Fruit fly (Drosophila melanogaster): ENCODE data around the gene CG42823.

Gene CG42823

dm6 chr3R:17409319-17409718 lies 4.4 kb upstream of the CG42823 start, which contains the start of gene CG5860 (continued):
- TF ChIP-seq CG6808 (GFP tag; optimal IDR thresholded peaks at IDR 0.05): no peak

DNA sequence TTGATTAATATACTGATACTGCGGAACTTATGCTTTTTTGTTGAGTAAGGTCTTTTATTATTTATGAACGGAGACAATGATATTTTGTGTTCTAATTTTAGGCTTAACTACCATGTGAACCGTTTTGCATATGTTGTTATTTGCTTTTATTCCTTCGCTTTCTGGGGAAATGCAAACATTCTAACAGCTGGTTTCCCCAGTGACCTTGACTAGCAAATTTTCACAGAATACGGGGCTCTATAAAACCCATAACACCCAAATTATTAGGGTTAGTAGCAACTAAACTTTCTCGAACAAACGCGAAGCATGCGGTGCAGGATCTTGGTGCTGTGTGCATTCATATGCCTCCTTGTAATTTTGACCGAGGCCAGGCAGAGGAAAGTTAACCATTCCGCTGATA lies 2.7 kb upstream of the CG42823 start, which contains the start of gene CG17283:
CG17283 (plus strand) TSS at position 301 of the 400 bp plus-strand sequence.
- TF ChIP-seq Sox102F (GFP tag; optimal IDR thresholded peaks at IDR 0.05) (no peak), vri (GFP tag; optimal IDR thresholded peaks at IDR 0.05) (no peak), fd59A (GFP tag; optimal IDR thresholded peaks at IDR 0.05) (no peak), net (GFP tag; optimal IDR thresholded peaks at IDR 0.05) (no peak), CG6808 (GFP tag; optimal IDR thresholded peaks at IDR 0.05) (no peak)

DNA sequence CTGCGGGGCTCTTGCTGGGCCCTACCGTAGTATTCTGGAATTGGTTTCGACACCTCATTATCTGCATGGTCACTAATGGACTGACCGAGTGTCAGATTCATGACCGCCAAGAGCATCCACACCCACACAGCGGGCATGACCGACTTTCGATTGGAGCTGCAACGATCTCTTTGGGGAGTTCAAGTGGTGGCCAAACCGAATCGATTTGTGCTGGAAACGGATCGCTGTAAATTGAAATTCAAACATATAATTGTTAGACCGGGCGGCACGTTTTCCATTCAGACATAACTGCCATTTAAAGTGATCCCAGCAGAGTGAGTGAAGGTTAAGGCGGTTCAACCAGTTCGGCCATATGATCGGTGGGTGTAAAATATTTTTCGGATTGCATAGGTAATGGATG lies 1.5 kb upstream of the CG42823 start, which contains the start of the genes CG42824 and CG42798:
CG42824 (minus strand) TSS at position 101 of the 400 bp plus-strand sequence.
CG42798 (plus strand) TSS at position 268 of the 400 bp plus-strand sequence.
- TF ChIP-seq CG6792 (GFP tag; optimal IDR thresholded peaks at IDR 0.05) (no peak), Sox14 (GFP tag; optimal IDR thresholded peaks at IDR 0.05) (no peak), CG6854 (GFP tag; optimal IDR thresholded peaks at IDR 0.05) (no peak), ss (GFP tag; optimal IDR thresholded peaks at IDR 0.05) (no peak), CG31627 (GFP tag; optimal IDR thresholded peaks at IDR 0.05) (no peak), pdm3 (GFP tag; optimal IDR thresholded peaks at IDR 0.05) (no peak), CG10631 (GFP tag; optimal IDR thresholded peaks at IDR 0.05) (no peak)

- no peak for TF ChIP-seq Hr39 (GFP tag; optimal IDR thresholded peaks at IDR 0.05)
- no peak for TF ChIP-seq CG8119 (GFP tag; IDR thresholded peaks at IDR 0.05)
- no peak for TF ChIP-seq fd85E (GFP tag; optimal IDR thresholded peaks at IDR 0.05)
- TF ChIP-seq CG11902 (GFP tag; optimal IDR thresholded peaks at IDR 0.05): no peak
- peak; percentile 47 for TF ChIP-seq vri (GFP tag; optimal IDR thresholded peaks at IDR 0.05)
- TF ChIP-seq fkh (GFP tag; optimal IDR thresholded peaks at IDR 0.05): peak; percentile 29
- TF ChIP-seq CG15336 (GFP tag; IDR thresholded peaks at IDR 0.05): no peak
- TF ChIP-seq Gug (GFP tag; IDR thresholded peaks at IDR 0.05): no peak
- no peak for TF ChIP-seq Sox14 (GFP tag; optimal IDR thresholded peaks at IDR 0.05)
- no peak for TF ChIP-seq Hr38 (GFP tag; optimal IDR thresholded peaks at IDR 0.05)
- TF ChIP-seq dac (GFP tag; optimal IDR thresholded peaks at IDR 0.05): no peak
- TF ChIP-seq CG6808 (GFP tag; optimal IDR thresholded peaks at IDR 0.05): no peak
Measured at dm6 chr3R:17404155-17404554, 754 bp downstream of the CG42823 start.

DNA sequence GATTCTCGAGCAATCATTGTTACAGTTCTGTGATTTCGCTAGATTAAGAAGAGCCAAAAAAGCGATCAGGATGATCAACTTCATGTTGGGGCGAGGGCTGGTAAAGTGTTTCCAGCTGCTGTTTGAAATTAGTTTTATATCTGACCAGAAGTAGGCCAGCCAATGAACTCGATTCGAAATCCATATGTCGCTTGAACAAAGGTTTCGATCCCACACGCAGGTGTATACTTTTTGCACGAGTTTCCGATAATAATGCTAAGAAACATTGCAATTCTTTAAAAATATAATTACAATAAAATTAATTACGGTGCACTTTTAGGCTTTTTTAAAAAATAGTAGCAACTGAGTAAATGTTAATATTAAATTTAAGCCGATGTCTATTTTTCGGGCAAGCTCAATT lies 1.3 kb downstream of the CG42823 start, which contains the start of gene CG34280:
CG34280 (minus strand) TSS at position 101 of the 400 bp plus-strand sequence.
- TF ChIP-seq Sox14 (GFP tag; optimal IDR thresholded peaks at IDR 0.05) (peak; percentile 48), CG8319 (GFP tag; optimal IDR thresholded peaks at IDR 0.05) (no peak)

DNA sequence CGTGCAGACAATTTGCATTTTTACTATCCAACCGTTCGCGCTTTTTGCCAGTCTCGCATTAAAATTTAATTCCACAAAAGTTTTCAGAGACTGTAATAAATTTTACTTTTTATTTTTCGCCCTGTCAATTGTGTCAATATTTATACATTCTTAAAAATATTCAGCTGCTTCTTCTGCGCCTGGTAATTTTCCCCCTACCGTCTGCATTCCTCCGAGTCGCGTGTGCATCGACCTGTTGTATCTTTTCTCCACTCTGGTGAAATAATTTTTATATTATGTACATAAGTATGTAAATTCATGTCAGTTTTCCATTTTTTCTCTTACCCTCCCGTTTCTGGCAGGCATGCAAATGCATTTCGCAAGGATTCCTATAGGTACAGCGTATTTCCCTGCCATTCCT lies 1.7 kb downstream of the CG42823 start, which contains the start of gene CG34279:
CG34279 (minus strand) TSS at position 101 of the 400 bp plus-strand sequence.
- TF ChIP-seq achi (GFP tag; optimal IDR thresholded peaks at IDR 0.05): no peak
- no peak for TF ChIP-seq CG32006 (GFP tag; optimal IDR thresholded peaks at IDR 0.05)
- no peak for TF ChIP-seq lz (GFP tag; optimal IDR thresholded peaks at IDR 0.05)
- TF ChIP-seq CG1621 (tag; optimal IDR thresholded peaks at IDR 0.05): no peak
- TF ChIP-seq topi (GFP tag; optimal IDR thresholded peaks at IDR 0.05): no peak
- TF ChIP-seq Sox14 (GFP tag; optimal IDR thresholded peaks at IDR 0.05): no peak
- TF ChIP-seq CG7368 (GFP tag; optimal IDR thresholded peaks at IDR 0.05): no peak
- no peak for TF ChIP-seq CG4318 (GFP tag; optimal IDR thresholded peaks at IDR 0.05)
- TF ChIP-seq cyc (GFP tag; optimal IDR thresholded peaks at IDR 0.05): no peak
- no peak for TF ChIP-seq Met (GFP tag; optimal IDR thresholded peaks at IDR 0.05)
- TF ChIP-seq CG6808 (GFP tag; optimal IDR thresholded peaks at IDR 0.05): no peak
- TF ChIP-seq Sox102F (GFP tag; optimal IDR thresholded peaks at IDR 0.05): no peak
- no peak for TF ChIP-seq fkh (GFP tag; optimal IDR thresholded peaks at IDR 0.05)
- TF ChIP-seq CG10669 (GFP tag; optimal IDR thresholded peaks at IDR 0.05): no peak
- no peak for TF ChIP-seq spab (GFP tag; optimal IDR thresholded peaks at IDR 0.05)
- TF ChIP-seq acj6 (GFP tag; optimal IDR thresholded peaks at IDR 0.05): no peak
- no peak for TF ChIP-seq CG16779 (tag; optimal IDR thresholded peaks at IDR 0.05)
- no peak for TF ChIP-seq CG3032 (tag; optimal IDR thresholded peaks at IDR 0.05)
- no peak for TF ChIP-seq CG11294 (GFP tag; IDR thresholded peaks at IDR 0.05)

Data from whole organism, prepupa.